Fruit fly (Drosophila melanogaster): ENCODE data around the gene CG9123.

dm6 chrX:15309918-15310317, 32.0 kb downstream of the CG9123 start:
- TF ChIP-seq CG6854 (GFP tag; optimal IDR thresholded peaks at IDR 0.05) (no peak), esn (GFP tag; optimal IDR thresholded peaks at IDR 0.05) (no peak), CG3919 (GFP tag; optimal IDR thresholded peaks at IDR 0.05) (no peak), achi (GFP tag; optimal IDR thresholded peaks at IDR 0.05) (no peak), CG11762 (GFP tag; optimal IDR thresholded peaks at IDR 0.05; ENCODE audit: insufficient read depth) (no peak), Hr4 (GFP tag; optimal IDR thresholded peaks at IDR 0.05) (no peak), salr (GFP tag; optimal IDR thresholded peaks at IDR 0.05) (no peak), lz (GFP tag; optimal IDR thresholded peaks at IDR 0.05) (no peak)

Measured in whole organism, prepupa.